Fruit fly (Drosophila melanogaster) Kc167 (cell line): Measurements from ENCODE around the gene Elp1.

Experiments
- Sin3A ChIP-seq: fragments of >200 bp; optimal IDR thresholded peaks from 2 replicates; lab custom pipeline; 2018; ENCODE audit warnings: missing external identifiers
- psq ChIP-seq: fragments of >200 bp; optimal IDR thresholded peaks from 2 replicates; lab custom pipeline; 2017; ENCODE audit warnings: missing external identifiers

DNA sequence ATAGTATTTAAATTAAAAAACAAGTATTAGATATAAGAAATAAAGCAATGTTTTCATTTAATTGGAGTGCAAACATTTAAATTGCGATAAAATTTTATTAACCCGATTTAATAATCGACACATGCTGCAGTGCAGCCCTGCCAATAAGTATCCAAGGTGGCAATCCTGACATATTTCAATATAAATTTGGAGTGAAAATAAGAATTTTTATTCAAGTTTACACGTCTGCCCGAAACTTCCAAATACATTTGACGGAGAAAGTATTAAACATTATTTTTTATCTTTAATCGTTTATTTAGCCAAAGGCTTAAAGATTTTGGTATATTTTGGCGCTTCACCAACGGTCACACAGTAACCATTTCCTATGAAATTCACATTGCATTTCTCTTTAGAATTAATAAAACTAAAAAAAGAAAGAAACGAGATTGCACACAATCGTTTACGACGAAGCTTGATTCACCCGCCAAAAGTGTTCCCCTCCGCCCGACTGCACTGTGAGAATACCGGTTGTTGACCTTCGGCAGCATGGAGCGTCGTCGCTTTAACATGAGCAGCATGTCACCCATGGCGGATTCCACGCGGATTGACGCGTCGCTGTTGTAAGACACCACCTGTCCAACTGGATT, 22.2 kb upstream of the Elp1 start, which contains the start of gene CG14712:
- no peak for TF ChIP-seq Sin3A
- no peak for TF ChIP-seq psq
